Worm (Caenorhabditis elegans) whole organism, L2 larva: ENCODE data around the gene K10B3.5.
A peak's percentile ranks its signal among the peaks of the same experiment; 100 is the strongest.

Experiments used
- C34F6.9 ChIP-seq: fragments of 150-350 bp; optimal IDR thresholded peaks from 2 replicates; lab custom pipeline; 2014; ENCODE audit warnings: missing biosample characterization, missing genetic modification characterization
- F13H6.1 ChIP-seq: sonication (generic microtip); optimal IDR thresholded peaks from 2 replicates; lab custom pipeline; 2016; ENCODE audit warnings: missing genetic modification characterization, missing compliant biosample characterization
- R02D3.7 ChIP-seq: fragments of 150-350 bp; optimal IDR thresholded peaks from 2 replicates; lab custom pipeline; 2014; ENCODE audit warnings: missing biosample characterization, missing genetic modification characterization
- Y55F3AM.14 ChIP-seq: fragments of 200-800 bp; sonication (Bioruptor generic); optimal IDR thresholded peaks from 2 replicates; lab custom pipeline; 2018; ENCODE audit warnings: mild to moderate bottlenecking, missing genetic modification characterization, missing compliant biosample characterization
- alr-1 ChIP-seq: fragments of 150-350 bp; optimal IDR thresholded peaks from 2 replicates; lab custom pipeline; 2014; ENCODE audit warnings: missing biosample characterization, missing genetic modification characterization
- aly-2 ChIP-seq: fragments of 150-350 bp; optimal IDR thresholded peaks from 2 replicates; lab custom pipeline; 2014; ENCODE audit warnings: missing biosample characterization, missing genetic modification characterization
- ama-1 ChIP-seq: fragments of 150-350 bp; optimal IDR thresholded peaks from 2 replicates; lab custom pipeline; 2018; ENCODE audit warnings: inconsistent platforms
- blmp-1 ChIP-seq: sonication (generic microtip); optimal IDR thresholded peaks from 2 replicates; lab custom pipeline; 2017; ENCODE audit warnings: missing genetic modification characterization, mild to moderate bottlenecking, missing compliant biosample characterization, antibody characterized with exemption, moderate library complexity; ENCODE audit not compliant: insufficient read depth
- ceh-16 ChIP-seq: fragments of 150-350 bp; optimal IDR thresholded peaks from 2 replicates; lab custom pipeline; 2014; ENCODE audit warnings: missing biosample characterization, missing genetic modification characterization
- ceh-82 ChIP-seq: fragments of 150-350 bp; optimal IDR thresholded peaks from 2 replicates; lab custom pipeline; 2014; ENCODE audit warnings: missing biosample characterization, missing genetic modification characterization
- crh-2 ChIP-seq: sonication (generic microtip); optimal IDR thresholded peaks from 2 replicates; lab custom pipeline; 2017; ENCODE audit warnings: missing biosample characterization, missing genetic modification characterization
- egl-27 ChIP-seq: sonication (generic microtip); optimal IDR thresholded peaks from 3 replicates; lab custom pipeline; 2017; ENCODE audit warnings: missing biosample characterization, missing genetic modification reagents, missing genetic modification characterization
- elt-1 ChIP-seq: fragments of 150-350 bp; optimal IDR thresholded peaks from 2 replicates; lab custom pipeline; 2014; ENCODE audit warnings: missing biosample characterization, missing genetic modification characterization
- elt-3 ChIP-seq: sonication (generic microtip); optimal IDR thresholded peaks from 2 replicates; lab custom pipeline; 2017; ENCODE audit warnings: missing biosample characterization, missing genetic modification characterization
- fos-1 ChIP-seq: fragments of 150-350 bp; optimal IDR thresholded peaks from 2 replicates; lab custom pipeline; 2014; ENCODE audit warnings: missing biosample characterization, missing genetic modification characterization
- gmeb-1 ChIP-seq: fragments of 150-350 bp; optimal IDR thresholded peaks from 2 replicates; lab custom pipeline; 2014; ENCODE audit warnings: missing biosample characterization, missing genetic modification characterization
- lin-11 ChIP-seq: fragments of 150-350 bp; sonication (generic microtip); optimal IDR thresholded peaks from 2 replicates; lab custom pipeline; 2014; ENCODE audit warnings: missing biosample characterization, missing genetic modification characterization, inconsistent platforms, mixed read lengths
- lin-13 ChIP-seq: fragments of 150-350 bp; optimal IDR thresholded peaks from 2 replicates; lab custom pipeline; 2014; ENCODE audit warnings: missing biosample characterization, missing genetic modification reagents, missing genetic modification characterization
- lin-39 ChIP-seq: fragments of 150-350 bp; optimal IDR thresholded peaks from 2 replicates; lab custom pipeline; 2014; ENCODE audit warnings: missing biosample characterization, missing genetic modification reagents, missing genetic modification characterization
- lsy-2 ChIP-seq, 2 experiments: fragments of 150-350 bp in 1 of 2; sonication (generic microtip) in 1 of 2; optimal IDR thresholded peaks; 2 replicates each; lab custom pipeline; 2014 to 2017; ENCODE audit warnings: missing biosample characterization in 2 of 2, missing genetic modification characterization in 2 of 2
- mab-5 ChIP-seq: fragments of 150-350 bp; optimal IDR thresholded peaks from 2 replicates; lab custom pipeline; 2014; ENCODE audit warnings: missing biosample characterization, missing genetic modification characterization
- mdl-1 ChIP-seq, 2 experiments: fragments of 150-350 bp in 1 of 2; sonication (generic microtip) in 1 of 2; optimal IDR thresholded peaks; 2 replicates each; lab custom pipeline; 2017; ENCODE audit warnings: missing biosample characterization in 2 of 2, missing genetic modification characterization in 2 of 2
- nhr-129 ChIP-seq: fragments of 150-350 bp; optimal IDR thresholded peaks from 2 replicates; lab custom pipeline; 2014; ENCODE audit warnings: missing biosample characterization, missing genetic modification characterization
- nhr-21 ChIP-seq: fragments of 150-350 bp; optimal IDR thresholded peaks from 2 replicates; lab custom pipeline; 2014; ENCODE audit warnings: missing biosample characterization, missing genetic modification characterization
- nhr-23 ChIP-seq: fragments of 150-350 bp; optimal IDR thresholded peaks from 2 replicates; lab custom pipeline; 2014; ENCODE audit warnings: missing biosample characterization, missing genetic modification reagents, missing genetic modification characterization
- nhr-237 ChIP-seq: fragments of 150-350 bp; optimal IDR thresholded peaks from 2 replicates; lab custom pipeline; 2014; ENCODE audit warnings: missing biosample characterization, missing genetic modification characterization
- nhr-6 ChIP-seq: fragments of 150-350 bp; optimal IDR thresholded peaks from 2 replicates; lab custom pipeline; 2014; ENCODE audit warnings: missing biosample characterization, missing genetic modification characterization
- nhr-77 ChIP-seq: fragments of 150-350 bp; optimal IDR thresholded peaks from 2 replicates; lab custom pipeline; 2014; ENCODE audit warnings: missing biosample characterization, missing genetic modification characterization
- peb-1 ChIP-seq: fragments of 150-350 bp; optimal IDR thresholded peaks from 2 replicates; lab custom pipeline; 2014; ENCODE audit warnings: missing biosample characterization, missing genetic modification characterization
- sem-4 ChIP-seq: fragments of 150-350 bp; optimal IDR thresholded peaks from 2 replicates; lab custom pipeline; 2014; ENCODE audit warnings: missing biosample characterization, missing genetic modification reagents, missing genetic modification characterization
- skn-1 ChIP-seq: sonication (generic microtip); optimal IDR thresholded peaks from 2 replicates; lab custom pipeline; 2017; ENCODE audit warnings: missing biosample characterization, missing genetic modification characterization
- sma-3 ChIP-seq: sonication (generic microtip); optimal IDR thresholded peaks from 2 replicates; lab custom pipeline; 2016; ENCODE audit warnings: missing genetic modification reagents, missing genetic modification characterization, missing compliant biosample characterization
- sma-9 ChIP-seq, 2 experiments: fragments of 150-350 bp in 1 of 2; sonication (generic microtip) in 1 of 2; optimal IDR thresholded peaks; 2 replicates each; lab custom pipeline; 2014 to 2016; ENCODE audit warnings: missing genetic modification characterization in 2 of 2, mild to moderate bottlenecking in 1 of 2, missing biosample characterization in 1 of 2, missing compliant biosample characterization in 1 of 2, missing genetic modification reagents in 1 of 2, moderate library complexity in 1 of 2
- snpc-4 ChIP-seq: fragments of 150-350 bp; optimal IDR thresholded peaks from 2 replicates; lab custom pipeline; 2014; ENCODE audit warnings: missing biosample characterization, missing genetic modification characterization
- unc-39 ChIP-seq: fragments of 150-350 bp; optimal IDR thresholded peaks from 2 replicates; lab custom pipeline; 2014; ENCODE audit warnings: missing biosample characterization, missing genetic modification characterization
- unc-55 ChIP-seq: fragments of 150-350 bp; sonication (generic microtip); optimal IDR thresholded peaks from 3 replicates; lab custom pipeline; 2014; ENCODE audit warnings: missing biosample characterization, missing genetic modification reagents, missing genetic modification characterization
- zag-1 ChIP-seq: fragments of 150-350 bp; optimal IDR thresholded peaks from 2 replicates; lab custom pipeline; 2014; ENCODE audit warnings: missing biosample characterization, missing genetic modification characterization
- ztf-1 ChIP-seq: fragments of 200-800 bp; sonication (Bioruptor generic); conservative IDR thresholded peaks from 2 replicates; pipeline ENCODE4 v1.3.6; 2022; ENCODE audit warnings: missing genetic modification characterization, missing compliant biosample characterization
- ztf-11 ChIP-seq: sonication (generic microtip); optimal IDR thresholded peaks from 2 replicates; lab custom pipeline; 2017; ENCODE audit warnings: missing biosample characterization, missing genetic modification characterization
- ztf-4 ChIP-seq: fragments of 150-350 bp; optimal IDR thresholded peaks from 2 replicates; lab custom pipeline; 2014; ENCODE audit warnings: missing biosample characterization, missing genetic modification characterization

The K10B3.5 gene

DNA sequence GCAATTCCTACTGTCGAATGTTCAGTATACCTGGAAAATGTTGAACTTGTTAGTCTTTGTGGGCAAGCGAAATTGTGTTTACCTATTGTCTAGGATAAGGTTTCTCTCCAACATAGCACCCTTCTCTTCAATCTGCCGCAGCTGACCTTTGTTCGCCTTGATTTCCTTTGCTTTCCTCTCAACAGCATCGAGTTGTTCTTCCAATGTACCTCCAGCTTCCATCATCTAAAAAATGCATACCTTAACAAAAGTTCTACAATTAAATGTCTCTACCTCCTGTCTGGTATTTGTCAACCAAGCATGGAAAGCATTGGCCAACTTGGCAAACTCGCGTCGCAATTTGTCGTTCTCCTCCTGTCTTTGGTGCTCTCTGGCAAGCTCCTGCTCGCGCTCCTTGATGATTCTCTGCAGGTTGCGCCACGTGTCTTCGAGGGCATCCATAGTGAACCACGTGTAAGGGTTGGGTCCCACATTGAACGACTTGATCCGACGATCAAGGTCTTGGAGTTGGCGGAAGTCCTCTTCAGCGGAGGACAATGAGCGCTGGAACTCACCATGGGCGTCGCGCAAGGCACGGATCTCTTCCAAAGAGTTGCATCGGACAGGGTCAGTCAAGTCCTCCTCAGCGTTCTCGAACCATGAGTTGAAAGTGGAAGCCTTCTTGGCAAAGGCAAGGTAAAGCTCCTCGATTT lies 12.5 kb upstream of the K10B3.5 start:
- TF ChIP-seq unc-39 (tag; lab: Kevin White, UChicago) = no peak
- TF ChIP-seq, all 48 proteins: peak for 0

DNA sequence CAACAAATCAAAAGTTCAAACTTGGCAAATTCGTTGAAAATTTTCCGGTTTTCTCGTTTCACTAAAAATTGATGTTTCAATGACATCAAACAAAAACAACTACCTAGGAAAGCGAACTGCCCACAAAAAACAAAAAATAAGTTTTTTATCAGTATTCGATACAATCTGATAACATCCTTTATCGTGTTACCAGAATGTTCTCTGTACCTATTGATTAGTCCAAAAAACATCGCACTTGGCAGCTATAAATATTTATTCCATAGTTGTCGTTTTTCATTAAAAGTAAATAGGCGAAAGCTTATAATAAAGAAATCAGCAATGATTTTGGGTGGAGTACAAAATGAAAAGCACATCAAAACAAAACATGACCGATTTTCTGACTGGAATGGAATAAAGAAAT lies 10.9 kb upstream of the K10B3.5 start:
- TF ChIP-seq lsy-2 (tag; optimal IDR thresholded peaks at IDR 0.05; lab: Kevin White, UChicago) (peak in 1 of 2 experiments; percentile 35), skn-1 (tag; lab: Kevin White, UChicago) (peak; percentile 53), unc-39 (tag; lab: Kevin White, UChicago) (no peak), sma-9 (GFP tag; optimal IDR thresholded peaks at IDR 0.05; lab: Kevin White, UChicago) (peak; percentile 27), sma-9 (tag; optimal IDR thresholded peaks at IDR 0.05; lab: Kevin White, UChicago) (no peak), sma-3 (GFP tag; lab: Kevin White, UChicago) (peak; percentile 65), nhr-129 (tag; lab: Kevin White, UChicago) (no peak), Y55F3AM.14 (GFP tag; lab: Kevin White, UChicago) (no peak), blmp-1 (peak; percentile 58), ceh-82 (no peak), mab-5 (tag; lab: Kevin White, UChicago) (no peak), nhr-21 (peak; percentile 49), fos-1 (tag; lab: Kevin White, UChicago) (peak; percentile 30), crh-2 (tag; lab: Kevin White, UChicago) (peak; percentile 62), gmeb-1 (peak; percentile 33), snpc-4 (tag; lab: Kevin White, UChicago) (no peak), nhr-237 (tag; lab: Kevin White, UChicago) (no peak), egl-27 (no peak)

DNA sequence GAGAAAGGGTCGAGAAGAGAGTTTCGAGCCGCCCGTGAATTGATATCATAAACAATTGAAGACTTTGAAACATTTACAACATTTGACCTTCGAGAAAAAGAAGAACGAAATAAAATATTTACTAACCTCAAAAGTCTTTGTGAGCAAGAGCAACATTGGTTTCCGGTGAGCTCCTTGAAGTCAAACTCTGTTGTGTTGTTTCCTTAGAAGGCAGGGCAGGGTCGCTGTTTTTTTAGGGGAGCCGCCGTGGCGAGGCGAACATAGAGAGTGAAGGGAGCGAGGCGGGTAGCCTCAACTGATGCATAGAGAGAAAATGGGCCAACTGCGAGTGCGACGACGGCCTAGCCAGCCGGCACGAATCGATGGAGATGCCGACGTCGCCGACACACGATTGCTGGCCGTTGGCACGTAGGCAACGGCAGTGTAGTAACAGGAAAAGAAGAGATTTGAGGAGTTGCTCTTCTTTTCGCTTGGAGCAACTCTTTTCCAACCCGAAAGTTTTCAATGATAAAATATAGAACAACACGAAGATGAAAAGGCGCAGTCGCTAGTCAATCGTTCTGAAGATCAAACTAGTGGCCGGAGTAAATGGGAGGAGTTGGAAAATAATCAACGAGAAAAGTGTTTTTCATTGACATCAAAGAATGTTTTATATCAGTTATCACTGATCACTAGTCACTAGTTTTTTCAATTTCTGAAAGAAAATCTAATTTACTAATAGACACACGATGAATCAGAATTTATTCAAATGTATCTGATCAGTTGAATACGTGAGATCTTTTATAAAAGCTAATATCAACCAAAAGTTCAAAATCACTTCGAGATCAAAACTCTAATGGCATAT lies 10.0 kb upstream of the K10B3.5 start, which contains the start of gene mai-1:
TSS of gene mai-1 (minus strand) at position 557 of the 844 bp plus-strand sequence.
- no peak for TF ChIP-seq nhr-6 (tag; lab: Kevin White, UChicago)
- no peak for TF ChIP-seq lin-39 (tag; lab: Kevin White, UChicago)
- peak; percentile 19 for TF ChIP-seq sem-4
- TF ChIP-seq peb-1 (tag; lab: Kevin White, UChicago) = no peak
- TF ChIP-seq nhr-129 (tag; lab: Kevin White, UChicago) = peak; percentile 65
- peak; percentile 73 for TF ChIP-seq zag-1
- no peak for TF ChIP-seq mab-5 (tag; lab: Kevin White, UChicago)
- no peak for TF ChIP-seq nhr-237 (tag; lab: Kevin White, UChicago)
- TF ChIP-seq elt-3 = no peak
- TF ChIP-seq C34F6.9 (tag; lab: Kevin White, UChicago) = peak; percentile 50
- no peak for TF ChIP-seq ztf-1 (GFP tag; lab: Robert Waterston, UW)
- TF ChIP-seq ama-1 (lab: Kevin White, UChicago) = peak; percentile 37
- TF ChIP-seq sma-9 (GFP tag; optimal IDR thresholded peaks at IDR 0.05; lab: Kevin White, UChicago) = no peak
- TF ChIP-seq sma-9 (tag; optimal IDR thresholded peaks at IDR 0.05; lab: Kevin White, UChicago) = no peak
- TF ChIP-seq ceh-16 (tag; lab: Kevin White, UChicago) = no peak
- no peak for TF ChIP-seq nhr-77
- peak; percentile 51 for TF ChIP-seq F13H6.1 (tag; lab: Kevin White, UChicago)
- TF ChIP-seq lin-11 (tag; lab: Kevin White, UChicago) = peak; percentile 68
- peak; percentile 35 for TF ChIP-seq lin-13 (GFP tag; lab: Kevin White, UChicago)
- no peak for TF ChIP-seq ztf-11 (tag; lab: Kevin White, UChicago)
- peak; percentile 21 for TF ChIP-seq fos-1 (tag; lab: Kevin White, UChicago)
- TF ChIP-seq crh-2 (tag; lab: Kevin White, UChicago) = peak; percentile 23
- no peak for TF ChIP-seq alr-1 (tag; lab: Kevin White, UChicago)
- TF ChIP-seq unc-55 (GFP tag; lab: Kevin White, UChicago) = no peak
- TF ChIP-seq lsy-2 (tag; optimal IDR thresholded peaks at IDR 0.05; lab: Kevin White, UChicago) = peak in 1 of 2 experiments; percentile 46
- peak in 1 of 2 experiments; percentile 6 for TF ChIP-seq mdl-1 (tag; optimal IDR thresholded peaks at IDR 0.05; lab: Kevin White, UChicago)
- TF ChIP-seq R02D3.7 (tag; lab: Kevin White, UChicago) = no peak
- peak; percentile 28 for TF ChIP-seq ztf-4
- TF ChIP-seq nhr-23 = no peak
- TF ChIP-seq ceh-82 = peak; percentile 16
- TF ChIP-seq elt-1 (tag; lab: Kevin White, UChicago) = no peak
- TF ChIP-seq aly-2 (tag; lab: Kevin White, UChicago) = no peak
